Worm (Caenorhabditis elegans): Measurements from ENCODE around the gene gpa-5.

- TF ChIP-seq snpc-4 (tag; optimal IDR thresholded peaks at IDR 0.05) (no peak), nhr-25 (tag; optimal IDR thresholded peaks at IDR 0.05; ENCODE audit: borderline replicate concordance, insufficient read depth) (no peak), hif-1 (tag; optimal IDR thresholded peaks at IDR 0.05) (no peak), fkh-10 (GFP tag; optimal IDR thresholded peaks at IDR 0.05) (no peak)
These were observed 27.7 kb downstream of the gpa-5 start, which contains the start of gene col-164 for ce11 chrX:2093169-2093568.
